Worm (Caenorhabditis elegans) whole organism, midembryonic: ENCODE results near the gene F33G12.7.
A peak's percentile ranks its signal among the peaks of the same experiment; 100 is the strongest.

Source experiments
- flt-1 ChIP-seq: fragments of 200-800 bp; sonication (Bioruptor generic); IDR thresholded peaks from 2 replicates; pipeline ENCODE4 v1.3.6; 2022; ENCODE audit warnings: missing genetic modification characterization, missing compliant biosample characterization
- tab-1 ChIP-seq: fragments of 200-800 bp; sonication (Bioruptor generic); IDR thresholded peaks from 2 replicates; pipeline ENCODE4 v1.3.6; 2022; ENCODE audit warnings: missing genetic modification characterization, missing compliant biosample characterization
- ztf-23 ChIP-seq: fragments of 200-800 bp; sonication (Bioruptor generic); IDR thresholded peaks from 2 replicates; pipeline ENCODE4 v1.3.6; 2022; ENCODE audit warnings: missing genetic modification reagents, missing genetic modification characterization, missing compliant biosample characterization
- ztf-29 ChIP-seq: fragments of 200-800 bp; sonication (Bioruptor generic); IDR thresholded peaks from 2 replicates; pipeline ENCODE4 v1.3.6; 2022; ENCODE audit warnings: missing genetic modification reagents, missing genetic modification characterization, missing compliant biosample characterization

ce11 chrII:5016977-5017585, 23.4 kb downstream of the F33G12.7 start:
- TF ChIP-seq ztf-29 (0 out of 2 replicates have a peak, but pooled peaks have one; percentile 19), ztf-23 (GFP tag; lab: Robert Waterston, UW) (no peak), tab-1 (GFP tag; lab: Robert Waterston, UW) (no peak), flt-1 (no peak)
